Comparison of ENCODE assay signal across 4 fruit fly cellular contexts in the genomic region with DNA sequence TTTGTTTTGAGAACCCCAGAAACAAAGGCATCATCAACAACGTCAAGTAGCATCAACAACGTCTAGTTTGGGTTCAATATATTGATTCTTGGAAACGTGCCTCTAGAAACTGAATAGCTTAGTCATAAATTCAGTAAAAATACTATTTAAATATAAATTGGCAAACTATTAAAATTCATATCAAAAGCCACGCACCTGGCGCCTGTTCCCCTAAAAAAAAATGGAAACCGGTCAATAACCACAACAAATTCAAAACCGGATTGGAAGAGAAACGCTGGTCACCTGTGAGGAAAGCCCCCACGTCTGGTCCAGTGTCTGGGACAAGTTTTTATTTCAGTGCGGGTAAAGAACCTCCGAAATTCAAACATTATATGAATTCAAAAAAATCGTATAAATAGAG.
TF ChIP-seq lines count a peak whose summit lies in the region.

CG15282 (plus strand) TSS at position 227 of the 400 bp plus-strand sequence.

- no peak for TF ChIP-seq CTCF in whole organism, embryonic (GFP tag; optimal IDR thresholded peaks at IDR 0.05; lab: Kevin White, UChicago)

TF ChIP-seq in whole organism, embryonic, 481 proteins besides CTCF, POLR2A, EP300 and RAD21 (continues in another document):
- TF ChIP-seq sqz (GFP tag; optimal IDR thresholded peaks at IDR 0.05; lab: Kevin White, UChicago), result peak; percentile 8
- TF ChIP-seq Max (GFP tag; optimal IDR thresholded peaks at IDR 0.05; lab: Kevin White, UChicago), result no peak
- peak in 1 of 2 experiments; percentile 1 for TF ChIP-seq Eip74EF (GFP tag; optimal IDR thresholded peaks at IDR 0.05; lab: Kevin White, UChicago)
- TF ChIP-seq CG15601 (tag; optimal IDR thresholded peaks at IDR 0.05; lab: Kevin White, UChicago), result no peak
- no peak for TF ChIP-seq Meics (GFP tag; optimal IDR thresholded peaks at IDR 0.05; lab: Kevin White, UChicago)
- TF ChIP-seq gt (GFP tag; IDR thresholded peaks at IDR 0.05; lab: Robert Waterston, UW), result no peak
- TF ChIP-seq CG32532 (GFP tag; IDR thresholded peaks at IDR 0.05; lab: Robert Waterston, UW), result no peak
- TF ChIP-seq CG31365 (tag; optimal IDR thresholded peaks at IDR 0.05; lab: Kevin White, UChicago), result no peak
- no peak for TF ChIP-seq CG11560 (tag; IDR thresholded peaks at IDR 0.05; lab: Robert Waterston, UW)
- no peak for TF ChIP-seq CG15073 (GFP tag; optimal IDR thresholded peaks at IDR 0.05; lab: Kevin White, UChicago)
- TF ChIP-seq CG33557 (GFP tag; optimal IDR thresholded peaks at IDR 0.05; lab: Kevin White, UChicago), result no peak
- TF ChIP-seq CG33213 (GFP tag; optimal IDR thresholded peaks at IDR 0.05; lab: Kevin White, UChicago), result no peak
- no peak for TF ChIP-seq CG34224 (GFP tag; IDR thresholded peaks at IDR 0.05; lab: Robert Waterston, UW; ENCODE audit: partially characterized antibody)
- TF ChIP-seq Med (GFP tag; lab: Kevin White, UChicago), result peak; percentile 24
- TF ChIP-seq Ets97D (GFP tag; optimal IDR thresholded peaks at IDR 0.05; lab: Kevin White, UChicago), result no peak
- no peak for TF ChIP-seq lilli (GFP tag; optimal IDR thresholded peaks at IDR 0.05; lab: Kevin White, UChicago)
- TF ChIP-seq Atf-2 (GFP tag; optimal IDR thresholded peaks at IDR 0.05; lab: Kevin White, UChicago), result no peak
- no peak for TF ChIP-seq C15 (GFP tag; IDR thresholded peaks at IDR 0.05; lab: Robert Waterston, UW)
- TF ChIP-seq Ada2b (GFP tag; IDR thresholded peaks at IDR 0.05; lab: Robert Waterston, UW), result no peak
- 0 out of 4 replicates have a peak, but pooled peaks have one; percentile 30 for TF ChIP-seq chinmo (GFP tag; IDR thresholded peaks at IDR 0.05; lab: Robert Waterston, UW; ENCODE audit: partially characterized antibody)
- TF ChIP-seq CG18764 (GFP tag; optimal IDR thresholded peaks at IDR 0.05; lab: Kevin White, UChicago), result no peak
- no peak for TF ChIP-seq CG10979 (tag; optimal IDR thresholded peaks at IDR 0.05; lab: Kevin White, UChicago)

TF ChIP-seq in whole organism, prepupa, 60 proteins besides CTCF, POLR2A, EP300 and RAD21:
- TF ChIP-seq Eip78C (GFP tag; lab: Kevin White, UChicago) (peak; percentile 17), CG6792 (GFP tag; optimal IDR thresholded peaks at IDR 0.05; lab: Kevin White, UChicago) (no peak)

TF ChIP-seq in whole organism, pupa, 21 proteins besides CTCF, POLR2A, EP300 and RAD21:
- peak; percentile 54 for TF ChIP-seq Snoo (tag; optimal IDR thresholded peaks at IDR 0.05; lab: Kevin White, UChicago)
- no peak for TF ChIP-seq CG17806 (tag; optimal IDR thresholded peaks at IDR 0.05; lab: Kevin White, UChicago)
TF ChIP-seq in whole organism, pupa: peak in this region for 1.

TF ChIP-seq in whole organism, wandering third instar larva, 38 proteins besides CTCF, POLR2A, EP300 and RAD21:
- no peak for TF ChIP-seq CrebA (GFP tag; optimal IDR thresholded peaks at IDR 0.05; lab: Kevin White, UChicago; ENCODE audit: borderline replicate concordance)
- no peak for TF ChIP-seq Rel (GFP tag; optimal IDR thresholded peaks at IDR 0.05; lab: Kevin White, UChicago)
- peak; percentile 49 for TF ChIP-seq Rel (tag; optimal IDR thresholded peaks at IDR 0.05; lab: Kevin White, UChicago)
- TF ChIP-seq Hr83 (GFP tag; optimal IDR thresholded peaks at IDR 0.05; lab: Kevin White, UChicago; ENCODE audit: poor library complexity, severe bottlenecking), result no peak
- TF ChIP-seq tai (GFP tag; optimal IDR thresholded peaks at IDR 0.05; lab: Kevin White, UChicago), result no peak
- TF ChIP-seq Mio (GFP tag; optimal IDR thresholded peaks at IDR 0.05; lab: Kevin White, UChicago), result no peak
- TF ChIP-seq dmrt93B (GFP tag; optimal IDR thresholded peaks at IDR 0.05; lab: Kevin White, UChicago), result no peak
- TF ChIP-seq Dfd (GFP tag; optimal IDR thresholded peaks at IDR 0.05; lab: Kevin White, UChicago), result no peak
- no peak for TF ChIP-seq Hr78 (GFP tag; optimal IDR thresholded peaks at IDR 0.05; lab: Kevin White, UChicago)
- TF ChIP-seq Sp1 (GFP tag; optimal IDR thresholded peaks at IDR 0.05; lab: Kevin White, UChicago), result no peak
- no peak for TF ChIP-seq dl (GFP tag; optimal IDR thresholded peaks at IDR 0.05; lab: Kevin White, UChicago; ENCODE audit: insufficient read depth in 1 of 2, partially characterized antibody in 2 of 2)
- no peak for TF ChIP-seq lola (GFP tag; optimal IDR thresholded peaks at IDR 0.05; lab: Kevin White, UChicago)
- TF ChIP-seq brk (GFP tag; optimal IDR thresholded peaks at IDR 0.05; lab: Kevin White, UChicago), result no peak
- TF ChIP-seq CG9705 (GFP tag; optimal IDR thresholded peaks at IDR 0.05; lab: Kevin White, UChicago), result no peak
- TF ChIP-seq foxo (GFP tag; optimal IDR thresholded peaks at IDR 0.05; lab: Kevin White, UChicago), result no peak
- TF ChIP-seq N (GFP tag; optimal IDR thresholded peaks at IDR 0.05; lab: Kevin White, UChicago), result no peak
- no peak for TF ChIP-seq pan (optimal IDR thresholded peaks at IDR 0.05; lab: Kevin White, UChicago)
- no peak for TF ChIP-seq usp (GFP tag; optimal IDR thresholded peaks at IDR 0.05; lab: Kevin White, UChicago)
- TF ChIP-seq Dif (GFP tag; optimal IDR thresholded peaks at IDR 0.05; lab: Kevin White, UChicago; ENCODE audit: partially characterized antibody), result peak; percentile 3
